Fruit fly (Drosophila melanogaster): ENCODE results near the gene per.

per gene

dm6 chrX:2655998-2656397 is 29.4 kb upstream of the per start (continued):
- TF ChIP-seq CG8359 (GFP tag; optimal IDR thresholded peaks at IDR 0.05; ENCODE audit: borderline replicate concordance): no peak
- no peak for TF ChIP-seq cad (GFP tag; optimal IDR thresholded peaks at IDR 0.05)
- no peak for TF ChIP-seq CG5953 (GFP tag; IDR thresholded peaks at IDR 0.05)
- TF ChIP-seq CG9727 (GFP tag; optimal IDR thresholded peaks at IDR 0.05): no peak
- no peak for TF ChIP-seq CG6689 (GFP tag; IDR thresholded peaks at IDR 0.05)
- no peak for TF ChIP-seq CG2712 (tag; optimal IDR thresholded peaks at IDR 0.05)
- no peak for TF ChIP-seq CG6813 (GFP tag; optimal IDR thresholded peaks at IDR 0.05)
- no peak for TF ChIP-seq CG34224 (GFP tag; IDR thresholded peaks at IDR 0.05; ENCODE audit: partially characterized antibody)
- no peak for TF ChIP-seq CG42726 (GFP tag; IDR thresholded peaks at IDR 0.05; ENCODE audit: partially characterized antibody)
- no peak for TF ChIP-seq Atf6 (GFP tag; IDR thresholded peaks at IDR 0.05)
- no peak for TF ChIP-seq CG18599 (GFP tag; optimal IDR thresholded peaks at IDR 0.05)
- no peak for TF ChIP-seq Aef1 (GFP tag; IDR thresholded peaks at IDR 0.05)
- TF ChIP-seq Sox100B (GFP tag; optimal IDR thresholded peaks at IDR 0.05): no peak

- peak; percentile 14; the same call in 1 of the 2 replicates for TF ChIP-seq CG10366 (GFP tag; IDR thresholded peaks at IDR 0.05)
- TF ChIP-seq MESR4 (GFP tag; optimal IDR thresholded peaks at IDR 0.05): no peak
- 0 out of 3 replicates have a peak, but pooled peaks have one; percentile 20 for TF ChIP-seq dysf (GFP tag; IDR thresholded peaks at IDR 0.05)
- TF ChIP-seq CG6254 (GFP tag; optimal IDR thresholded peaks at IDR 0.05): peak; percentile 98
Observed at dm6 chrX:2657220-2657619, 28.2 kb upstream of the per start.

- TF ChIP-seq CG6765 (GFP tag; optimal IDR thresholded peaks at IDR 0.05) (no peak), CG13287 (GFP tag; IDR thresholded peaks at IDR 0.05; ENCODE audit: partially characterized antibody) (peak; percentile 31; the same call in 1 of the 2 replicates), CG3281 (GFP tag; optimal IDR thresholded peaks at IDR 0.05) (no peak), so (GFP tag; IDR thresholded peaks at IDR 0.05) (0 out of 3 replicates have a peak, but pooled peaks have one; percentile 18), Trl (optimal IDR thresholded peaks at IDR 0.05) (peak; percentile 58 to 93), Trl (GFP tag; optimal IDR thresholded peaks at IDR 0.05) (peak; percentile 42), CG30020 (tag; optimal IDR thresholded peaks at IDR 0.05) (peak; percentile 14), exex (tag; optimal IDR thresholded peaks at IDR 0.05) (peak; percentile 72), CG15514 (GFP tag; optimal IDR thresholded peaks at IDR 0.05) (peak; percentile 9), GATAe (GFP tag; conservative IDR thresholded peaks at IDR 0.05) (peak; percentile 59), chm (GFP tag; IDR thresholded peaks at IDR 0.05) (peak; percentile 24; the same call in 1 of the 2 replicates), CG34376 (GFP tag; optimal IDR thresholded peaks at IDR 0.05) (peak; percentile 56), gro (GFP tag; optimal IDR thresholded peaks at IDR 0.05) (peak; percentile 22), Jarid2 (GFP tag; optimal IDR thresholded peaks at IDR 0.05) (peak; percentile 77), lbe (GFP tag; optimal IDR thresholded peaks at IDR 0.05) (peak; percentile 56), CG3163 (GFP tag; optimal IDR thresholded peaks at IDR 0.05) (peak; percentile 14), CG13296 (GFP tag; optimal IDR thresholded peaks at IDR 0.05) (peak; percentile 35), trem (tag; optimal IDR thresholded peaks at IDR 0.05) (no peak), mirr (GFP tag; optimal IDR thresholded peaks at IDR 0.05) (no peak), cg (GFP tag; optimal IDR thresholded peaks at IDR 0.05) (peak; percentile 79), sug (tag; optimal IDR thresholded peaks at IDR 0.05) (peak; percentile 65), CG12071 (GFP tag; optimal IDR thresholded peaks at IDR 0.05) (peak; percentile 21), dysf (GFP tag; IDR thresholded peaks at IDR 0.05) (no peak), Sox102F (GFP tag; optimal IDR thresholded peaks at IDR 0.05) (peak; percentile 69), nom (GFP tag; optimal IDR thresholded peaks at IDR 0.05) (peak; percentile 71), row (GFP tag; IDR thresholded peaks at IDR 0.05) (peak; percentile 21; the same call in 1 of the 3 replicates), Adf1 (GFP tag; IDR thresholded peaks at IDR 0.05) (peak; percentile 47; the same call in 1 of the 2 replicates), grn (GFP tag; optimal IDR thresholded peaks at IDR 0.05) (no peak), CG8290 (GFP tag; optimal IDR thresholded peaks at IDR 0.05) (peak; percentile 32), CG8290 (tag; optimal IDR thresholded peaks at IDR 0.05) (no peak), HmgZ (tag; optimal IDR thresholded peaks at IDR 0.05) (peak; percentile 12)
Observed at dm6 chrX:2658258-2658853, 27.0 kb upstream of the per start.

Measured in whole organism, embryonic.